Fruit fly (Drosophila melanogaster): ENCODE measurements around the gene CG6508.

Gene CG6508

dm6 chr2L:10837491-10837890 lies 18.6 kb downstream of the CG6508 start, which contains the start of gene Nos:
TSS of gene Nos (minus strand) at chr2L:10837511.
- TF ChIP-seq CTCF (optimal IDR thresholded peaks at IDR 0.05): no peak
- TF ChIP-seq CG8478 (optimal IDR thresholded peaks at IDR 0.05): no peak

- TF ChIP-seq CG8478 (optimal IDR thresholded peaks at IDR 0.05) (no peak), CTCF (optimal IDR thresholded peaks at IDR 0.05) (no peak)
Measured at dm6 chr2L:10841619-10842018, 22.7 kb downstream of the CG6508 start.

dm6 chr2L:10842326-10842725 lies 23.4 kb downstream of the CG6508 start, which contains the start of gene CG6700:
TSS of gene CG6700 (minus strand) at chr2L:10842597.
- TF ChIP-seq CTCF (optimal IDR thresholded peaks at IDR 0.05) (peak; percentile 12 to 19), CG8478 (optimal IDR thresholded peaks at IDR 0.05) (no peak)

- TF ChIP-seq CG8478 (optimal IDR thresholded peaks at IDR 0.05) (no peak), CTCF (optimal IDR thresholded peaks at IDR 0.05) (no peak)
Measured at dm6 chr2L:10845564-10845963, 26.7 kb downstream of the CG6508 start, which contains the start of the genes CG17139 and CG17140. TSS of gene CG17139 (minus strand) at chr2L:10845664. TSS of gene CG17140 (minus strand) at chr2L:10845664.

- TF ChIP-seq CTCF (optimal IDR thresholded peaks at IDR 0.05) (no peak), CG8478 (optimal IDR thresholded peaks at IDR 0.05) (no peak)
Measured at dm6 chr2L:10846944-10847343, 28.0 kb downstream of the CG6508 start, which contains the start of gene Porin2. TSS of gene Porin2 (minus strand) at chr2L:10847044.

dm6 chr2L:10849511-10850191 lies 30.7 kb downstream of the CG6508 start, which contains the start of gene SmydA-3:
TSS of gene SmydA-3 (plus strand) at chr2L:10850141.
- TF ChIP-seq CTCF (optimal IDR thresholded peaks at IDR 0.05) (no peak), CG8478 (optimal IDR thresholded peaks at IDR 0.05) (no peak)

- peak in 1 of 2 experiments; percentile 43 for TF ChIP-seq CTCF (optimal IDR thresholded peaks at IDR 0.05)
- TF ChIP-seq CG8478 (optimal IDR thresholded peaks at IDR 0.05): no peak
Measured at dm6 chr2L:10850320-10850990, 31.5 kb downstream of the CG6508 start, which contains the start of gene porin. TSS of gene porin (minus strand) at chr2L:10850848.

dm6 chr2L:10851336-10851862 lies 32.5 kb downstream of the CG6508 start:
- TF ChIP-seq CG8478 (optimal IDR thresholded peaks at IDR 0.05): no peak
- TF ChIP-seq CTCF (optimal IDR thresholded peaks at IDR 0.05): no peak

dm6 chr2L:10856328-10856942 lies 37.5 kb downstream of the CG6508 start, which contains the start of gene Dnz1:
TSS of gene Dnz1 (minus strand) at chr2L:10856644.
- no peak for TF ChIP-seq CTCF (optimal IDR thresholded peaks at IDR 0.05)
- no peak for TF ChIP-seq CG8478 (optimal IDR thresholded peaks at IDR 0.05)

- TF ChIP-seq CG8478 (optimal IDR thresholded peaks at IDR 0.05) (no peak), CTCF (optimal IDR thresholded peaks at IDR 0.05) (no peak)
Measured at dm6 chr2L:10858064-10859047, 39.4 kb downstream of the CG6508 start, which contains the start of the genes aurB and Stam. TSS of gene aurB (minus strand) at chr2L:10858094. TSS of gene Stam (plus strand) at chr2L:10858536.

- TF ChIP-seq CG8478 (optimal IDR thresholded peaks at IDR 0.05) (no peak), CTCF (optimal IDR thresholded peaks at IDR 0.05) (no peak)
Measured at dm6 chr2L:10869867-10870266, 51.0 kb downstream of the CG6508 start, which contains the start of gene CG12517. TSS of gene CG12517 (plus strand) at chr2L:10870167.
